Fruit fly (Drosophila melanogaster): Measurements from ENCODE around the gene gammaSnap2.

Gene gammaSnap2

DNA sequence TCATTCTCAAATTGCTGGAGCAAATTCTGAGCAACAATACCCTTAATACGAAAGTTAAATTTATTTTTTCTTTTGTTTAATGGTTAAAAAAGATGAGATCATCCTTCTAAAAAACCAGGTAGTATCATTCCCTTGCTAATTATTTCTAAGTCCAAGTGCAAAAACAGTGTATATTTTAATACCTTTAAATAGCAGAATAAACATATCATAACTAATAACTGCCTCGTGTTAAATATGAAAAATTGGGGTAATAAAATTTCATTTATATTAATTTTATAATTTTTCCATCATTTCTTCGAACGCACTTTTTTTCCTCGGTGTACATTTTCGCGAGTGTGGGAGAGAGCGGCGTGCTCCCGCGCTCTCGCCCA, 9.4 kb downstream of the gammaSnap2 start:
- TF ChIP-seq CG15710 (tag; optimal IDR thresholded peaks at IDR 0.05) (peak; percentile 12), CG9948 (tag; optimal IDR thresholded peaks at IDR 0.05) (peak; percentile 11), CG8301 (tag; optimal IDR thresholded peaks at IDR 0.05) (peak; percentile 56), Pif1A (GFP tag; optimal IDR thresholded peaks at IDR 0.05) (no peak), CG34367 (tag; optimal IDR thresholded peaks at IDR 0.05) (no peak), CG4496 (GFP tag; IDR thresholded peaks at IDR 0.05) (peak; percentile 38; the same call in 1 of the 3 replicates), CG32121 (GFP tag; IDR thresholded peaks at IDR 0.05) (peak; percentile 30; the same call in 1 of the 2 replicates), CG14655 (GFP tag; optimal IDR thresholded peaks at IDR 0.05) (peak; percentile 60), Snoo (tag; optimal IDR thresholded peaks at IDR 0.05) (peak; percentile 11), D1 (tag; optimal IDR thresholded peaks at IDR 0.05) (peak; percentile 36), Ets98B (GFP tag; IDR thresholded peaks at IDR 0.05) (no peak; the same call in 1 of the 2 replicates), CG8159 (tag; optimal IDR thresholded peaks at IDR 0.05) (peak; percentile 44), gl (tag; optimal IDR thresholded peaks at IDR 0.05) (no peak)

- TF ChIP-seq rn (GFP tag; IDR thresholded peaks at IDR 0.05) (no peak), fd96Ca (GFP tag; IDR thresholded peaks at IDR 0.05) (no peak), CG32121 (GFP tag; IDR thresholded peaks at IDR 0.05) (no peak), CG17806 (tag; optimal IDR thresholded peaks at IDR 0.05) (no peak), D1 (tag; optimal IDR thresholded peaks at IDR 0.05) (no peak), Pif1A (GFP tag; optimal IDR thresholded peaks at IDR 0.05) (no peak), CG10348 (GFP tag; IDR thresholded peaks at IDR 0.05) (no peak), CG8301 (tag; optimal IDR thresholded peaks at IDR 0.05) (no peak), gl (tag; optimal IDR thresholded peaks at IDR 0.05) (no peak), EcR (GFP tag; optimal IDR thresholded peaks at IDR 0.05) (no peak), Snoo (tag; optimal IDR thresholded peaks at IDR 0.05) (no peak), CG12605 (GFP tag; IDR thresholded peaks at IDR 0.05) (no peak), CG9948 (tag; optimal IDR thresholded peaks at IDR 0.05) (no peak), Ets98B (GFP tag; IDR thresholded peaks at IDR 0.05) (no peak), CG13204 (GFP tag; optimal IDR thresholded peaks at IDR 0.05) (no peak), CG8159 (tag; optimal IDR thresholded peaks at IDR 0.05) (no peak), CG15710 (tag; optimal IDR thresholded peaks at IDR 0.05) (no peak), CG14655 (GFP tag; optimal IDR thresholded peaks at IDR 0.05) (no peak)
Measured at dm6 chr3R:10111150-10111814, 9.9 kb downstream of the gammaSnap2 start.

DNA sequence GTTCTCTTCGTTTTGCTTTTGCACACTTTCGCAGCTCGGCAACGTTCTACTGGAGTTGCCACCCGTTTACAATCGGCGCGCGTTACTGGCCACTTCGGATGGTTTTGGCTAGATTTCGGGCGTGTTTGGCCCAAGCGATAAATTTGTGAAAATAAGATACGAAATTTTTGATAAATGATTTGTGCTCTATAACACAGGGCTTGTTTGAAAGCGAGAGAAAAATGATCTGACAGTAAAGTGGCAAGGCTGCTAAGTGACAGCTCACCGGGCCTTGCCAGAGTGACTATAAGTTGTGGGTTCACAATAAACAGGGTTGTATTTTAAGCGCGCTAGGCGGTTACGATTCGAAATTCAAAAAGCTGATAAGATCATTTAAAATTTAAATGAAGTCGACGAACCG, 11.3 kb downstream of the gammaSnap2 start, which contains the start of gene Fmr1:
TSS of gene Fmr1 (minus strand) at position 184 of the 400 bp plus-strand sequence.
- TF ChIP-seq CG8159 (tag; optimal IDR thresholded peaks at IDR 0.05) (no peak), CG10348 (GFP tag; IDR thresholded peaks at IDR 0.05) (no peak), CG4496 (GFP tag; IDR thresholded peaks at IDR 0.05) (no peak), fd96Ca (GFP tag; IDR thresholded peaks at IDR 0.05) (no peak), CG17806 (tag; optimal IDR thresholded peaks at IDR 0.05) (peak; percentile 14), CG15710 (tag; optimal IDR thresholded peaks at IDR 0.05) (peak; percentile 18), CG12605 (GFP tag; IDR thresholded peaks at IDR 0.05) (no peak), Pif1A (GFP tag; optimal IDR thresholded peaks at IDR 0.05) (no peak), CG32121 (GFP tag; IDR thresholded peaks at IDR 0.05) (no peak), rn (GFP tag; IDR thresholded peaks at IDR 0.05) (no peak), CG14655 (GFP tag; optimal IDR thresholded peaks at IDR 0.05) (no peak), CG9948 (tag; optimal IDR thresholded peaks at IDR 0.05) (peak; percentile 25)

dm6 chr3R:10109212-10109880, 11.9 kb downstream of the gammaSnap2 start:
- TF ChIP-seq D1 (tag; optimal IDR thresholded peaks at IDR 0.05): no peak
- TF ChIP-seq rn (GFP tag; IDR thresholded peaks at IDR 0.05): no peak
- TF ChIP-seq Pif1B (GFP tag; optimal IDR thresholded peaks at IDR 0.05): peak; percentile 23
- TF ChIP-seq CG12605 (GFP tag; IDR thresholded peaks at IDR 0.05): no peak
- TF ChIP-seq fd96Ca (GFP tag; IDR thresholded peaks at IDR 0.05): peak; percentile 52; the same call in 1 of the 3 replicates
- peak; percentile 49; the same call in 1 of the 2 replicates for TF ChIP-seq Ets98B (GFP tag; IDR thresholded peaks at IDR 0.05)
- peak; percentile 94 for TF ChIP-seq EcR (GFP tag; optimal IDR thresholded peaks at IDR 0.05)

- TF ChIP-seq EcR (GFP tag; optimal IDR thresholded peaks at IDR 0.05) (peak; percentile 9), Snoo (tag; optimal IDR thresholded peaks at IDR 0.05) (no peak), CG4496 (GFP tag; IDR thresholded peaks at IDR 0.05) (0 out of 3 replicates have a peak, but pooled peaks have one; percentile 42), D1 (tag; optimal IDR thresholded peaks at IDR 0.05) (no peak), CG14655 (GFP tag; optimal IDR thresholded peaks at IDR 0.05) (no peak)
Measured at dm6 chr3R:10108289-10108928, 12.8 kb downstream of the gammaSnap2 start.

DNA sequence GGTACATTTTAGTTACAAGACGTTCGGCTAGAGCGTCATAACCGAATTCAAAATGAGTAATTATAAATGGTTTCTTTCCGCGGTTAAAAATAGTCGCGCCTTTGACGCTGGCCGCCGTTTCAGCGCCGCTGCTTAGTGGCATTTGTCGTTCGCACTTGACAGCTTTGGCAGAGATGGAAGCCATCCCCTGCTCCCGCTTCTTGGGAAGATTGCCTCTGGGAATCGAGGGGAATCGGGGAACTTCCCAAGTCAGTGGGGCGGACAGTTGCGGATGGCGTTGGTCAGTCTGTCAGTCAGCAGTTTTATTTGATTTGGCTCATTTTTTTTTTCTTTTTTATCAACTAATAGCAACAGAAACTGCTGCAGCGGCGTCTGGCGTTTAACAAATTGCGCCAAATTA, 14.4 kb downstream of the gammaSnap2 start:
- peak; percentile 60; the same call in 1 of the 2 replicates for TF ChIP-seq CG32121 (GFP tag; IDR thresholded peaks at IDR 0.05)
- TF ChIP-seq CG4496 (GFP tag; IDR thresholded peaks at IDR 0.05): no peak
